Worm (Caenorhabditis elegans) whole organism, L2 larva: ENCODE results near the gene R02C2.1.

Source experiments
- aly-2 ChIP-seq: fragments of 150-350 bp; optimal IDR thresholded peaks from 2 replicates; lab custom pipeline; 2014; ENCODE audit warnings: missing biosample characterization, missing genetic modification characterization
- ama-1 ChIP-seq: fragments of 150-350 bp; optimal IDR thresholded peaks from 2 replicates; lab custom pipeline; 2018; ENCODE audit warnings: inconsistent platforms
- blmp-1 ChIP-seq: sonication (generic microtip); optimal IDR thresholded peaks from 2 replicates; lab custom pipeline; 2017; ENCODE audit warnings: missing genetic modification characterization, mild to moderate bottlenecking, missing compliant biosample characterization, antibody characterized with exemption, moderate library complexity; ENCODE audit not compliant: insufficient read depth
- fos-1 ChIP-seq: fragments of 150-350 bp; optimal IDR thresholded peaks from 2 replicates; lab custom pipeline; 2014; ENCODE audit warnings: missing biosample characterization, missing genetic modification characterization
- lsy-2 ChIP-seq, 2 experiments: fragments of 150-350 bp in 1 of 2; sonication (generic microtip) in 1 of 2; optimal IDR thresholded peaks; 2 replicates each; lab custom pipeline; 2014 to 2017; ENCODE audit warnings: missing biosample characterization in 2 of 2, missing genetic modification characterization in 2 of 2
- nhr-21 ChIP-seq: fragments of 150-350 bp; optimal IDR thresholded peaks from 2 replicates; lab custom pipeline; 2014; ENCODE audit warnings: missing biosample characterization, missing genetic modification characterization
- snpc-4 ChIP-seq: fragments of 150-350 bp; optimal IDR thresholded peaks from 2 replicates; lab custom pipeline; 2014; ENCODE audit warnings: missing biosample characterization, missing genetic modification characterization
- unc-39 ChIP-seq: fragments of 150-350 bp; optimal IDR thresholded peaks from 2 replicates; lab custom pipeline; 2014; ENCODE audit warnings: missing biosample characterization, missing genetic modification characterization
- unc-55 ChIP-seq: fragments of 150-350 bp; sonication (generic microtip); optimal IDR thresholded peaks from 3 replicates; lab custom pipeline; 2014; ENCODE audit warnings: missing biosample characterization, missing genetic modification reagents, missing genetic modification characterization

- TF ChIP-seq nhr-21 (tag; lab: Kevin White, UChicago) (no peak), blmp-1 (no peak), ama-1 (lab: Kevin White, UChicago) (no peak), unc-39 (tag; lab: Kevin White, UChicago) (no peak), fos-1 (no peak), snpc-4 (tag; lab: Kevin White, UChicago) (no peak), lsy-2 (tag; optimal IDR thresholded peaks at IDR 0.05; lab: Kevin White, UChicago) (no peak), unc-55 (no peak), aly-2 (tag; lab: Kevin White, UChicago) (no peak)
These were observed 22.3 kb downstream of the R02C2.1 start for ce11 chrV:215697-216096.
